Fruit fly (Drosophila melanogaster): ENCODE results near the gene eIF1A.

eIF1A gene

DNA sequence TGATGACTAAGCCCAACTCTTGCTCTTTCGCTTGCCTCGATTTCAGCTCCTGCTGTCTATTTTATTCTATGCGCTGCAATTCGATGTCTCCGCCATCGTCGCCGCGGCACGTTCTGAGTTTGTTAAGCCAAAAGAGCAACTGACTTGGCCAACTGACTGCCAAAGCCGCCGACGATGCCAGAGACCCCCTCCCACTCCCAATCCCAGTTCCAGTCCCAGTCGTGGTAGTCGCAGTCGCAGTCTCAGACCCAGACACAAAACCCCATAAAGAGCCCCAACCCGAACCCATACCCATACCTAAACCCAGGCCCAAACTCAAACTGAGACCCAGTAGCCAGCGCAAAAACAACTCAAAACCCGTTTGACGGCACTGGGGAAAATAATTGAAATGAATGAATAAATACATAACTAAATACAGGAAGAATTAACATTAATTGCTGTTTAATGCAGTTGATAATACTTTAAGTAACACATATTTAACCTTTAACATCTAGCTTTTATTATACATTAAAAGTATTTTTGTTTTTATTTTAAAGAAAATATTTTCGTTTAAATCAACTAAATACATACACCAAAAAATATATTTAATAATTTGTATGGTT is 36.4 kb downstream of the eIF1A start (continued):
- TF ChIP-seq CG7372 (GFP tag; IDR thresholded peaks at IDR 0.05) (no peak), CG7271 (tag; optimal IDR thresholded peaks at IDR 0.05) (no peak), gcm2 (GFP tag; optimal IDR thresholded peaks at IDR 0.05) (no peak), TFAM (GFP tag; optimal IDR thresholded peaks at IDR 0.05) (no peak), CG9215 (GFP tag; IDR thresholded peaks at IDR 0.05) (no peak), trh (GFP tag; optimal IDR thresholded peaks at IDR 0.05) (no peak), NC2α (GFP tag; optimal IDR thresholded peaks at IDR 0.05) (no peak), her (GFP tag; optimal IDR thresholded peaks at IDR 0.05) (no peak), CG2129 (GFP tag; IDR thresholded peaks at IDR 0.05; ENCODE audit: partially characterized antibody) (no peak), CG31388 (GFP tag; optimal IDR thresholded peaks at IDR 0.05) (no peak), vnd (GFP tag; IDR thresholded peaks at IDR 0.05; ENCODE audit: partially characterized antibody) (no peak), CG17568 (GFP tag; optimal IDR thresholded peaks at IDR 0.05) (no peak), CG10979 (tag; optimal IDR thresholded peaks at IDR 0.05) (no peak), fu2 (GFP tag; optimal IDR thresholded peaks at IDR 0.05) (no peak), CG10147 (GFP tag; optimal IDR thresholded peaks at IDR 0.05) (no peak), sens (GFP tag) (no peak), GATAe (GFP tag; conservative IDR thresholded peaks at IDR 0.05) (no peak), MESR4 (GFP tag; optimal IDR thresholded peaks at IDR 0.05) (no peak), BtbVII (GFP tag; optimal IDR thresholded peaks at IDR 0.05) (no peak), CG2202 (tag; optimal IDR thresholded peaks at IDR 0.05) (no peak), tx (GFP tag; optimal IDR thresholded peaks at IDR 0.05) (no peak), trem (tag; optimal IDR thresholded peaks at IDR 0.05) (no peak), HmgD (GFP tag; optimal IDR thresholded peaks at IDR 0.05) (no peak), HLHmδ (GFP tag; optimal IDR thresholded peaks at IDR 0.05) (no peak), CG1792 (GFP tag; optimal IDR thresholded peaks at IDR 0.05) (no peak), Awh (GFP tag; IDR thresholded peaks at IDR 0.05) (no peak), gt (GFP tag; IDR thresholded peaks at IDR 0.05) (no peak), ac (GFP tag; optimal IDR thresholded peaks at IDR 0.05) (no peak), CG14965 (GFP tag; optimal IDR thresholded peaks at IDR 0.05; ENCODE audit: borderline replicate concordance) (no peak), fd96Cb (tag; optimal IDR thresholded peaks at IDR 0.05) (no peak), gro (GFP tag; optimal IDR thresholded peaks at IDR 0.05) (no peak), Lhr (GFP tag; optimal IDR thresholded peaks at IDR 0.05) (no peak), sug (tag; optimal IDR thresholded peaks at IDR 0.05) (no peak), CG8281 (tag; optimal IDR thresholded peaks at IDR 0.05) (no peak), eve (GFP tag; optimal IDR thresholded peaks at IDR 0.05) (no peak), sr (GFP tag; IDR thresholded peaks at IDR 0.05) (no peak), scrt (GFP tag; optimal IDR thresholded peaks at IDR 0.05) (no peak), CG3163 (GFP tag; optimal IDR thresholded peaks at IDR 0.05) (no peak), Side (GFP tag; optimal IDR thresholded peaks at IDR 0.05) (no peak), dmrt11E (tag; optimal IDR thresholded peaks at IDR 0.05) (no peak), CG16779 (GFP tag; IDR thresholded peaks at IDR 0.05) (no peak), ems (GFP tag; optimal IDR thresholded peaks at IDR 0.05) (no peak), shn (GFP tag; optimal IDR thresholded peaks at IDR 0.05) (no peak), CG7745 (tag; optimal IDR thresholded peaks at IDR 0.05) (no peak), Stat92E (GFP tag; optimal IDR thresholded peaks at IDR 0.05) (no peak), gsb (GFP tag; IDR thresholded peaks at IDR 0.05) (no peak), Ada2b (GFP tag; IDR thresholded peaks at IDR 0.05) (no peak), cas (GFP tag; IDR thresholded peaks at IDR 0.05) (no peak), CG3065 (GFP tag; optimal IDR thresholded peaks at IDR 0.05) (no peak), CG13624 (GFP tag; optimal IDR thresholded peaks at IDR 0.05) (no peak), CG17829 (tag; optimal IDR thresholded peaks at IDR 0.05) (no peak), CG1602 (GFP tag; optimal IDR thresholded peaks at IDR 0.05) (peak; percentile 10)
